Worm (Caenorhabditis elegans) whole organism, L4 larva: Measurements from ENCODE around the gene str-84.

Experiments used
- ama-1 ChIP-seq: fragments of 150-350 bp; optimal IDR thresholded peaks from 2 replicates; lab custom pipeline; 2014; ENCODE audit warnings: inconsistent platforms, mixed read lengths
- ceh-82 ChIP-seq: sonication (generic microtip); optimal IDR thresholded peaks from 2 replicates; lab custom pipeline; 2017; ENCODE audit warnings: missing biosample characterization, missing genetic modification characterization
- hlh-30 ChIP-seq: sonication (generic microtip); optimal IDR thresholded peaks from 2 replicates; lab custom pipeline; 2017; ENCODE audit warnings: antibody characterized with exemption, mild to moderate bottlenecking, missing genetic modification characterization, missing compliant biosample characterization; ENCODE audit not compliant: insufficient read depth
- lin-13 ChIP-seq: fragments of 150-350 bp; optimal IDR thresholded peaks from 2 replicates; lab custom pipeline; 2014; ENCODE audit warnings: missing biosample characterization, missing genetic modification reagents, missing genetic modification characterization
- lin-15B ChIP-seq: fragments of 150-350 bp; sonication (generic microtip); optimal IDR thresholded peaks from 3 replicates; lab custom pipeline; 2014; ENCODE audit warnings: missing biosample characterization, missing genetic modification characterization
- lin-39 ChIP-seq: fragments of 150-350 bp; optimal IDR thresholded peaks from 2 replicates; lab custom pipeline; 2014; ENCODE audit warnings: missing biosample characterization, missing genetic modification reagents, missing genetic modification characterization
- skn-1 ChIP-seq: fragments of 150-350 bp; optimal IDR thresholded peaks from 2 replicates; lab custom pipeline; 2014; ENCODE audit warnings: missing biosample characterization, missing genetic modification characterization
- unc-130 ChIP-seq: sonication (generic microtip); optimal IDR thresholded peaks from 2 replicates; lab custom pipeline; 2016; ENCODE audit warnings: missing genetic modification reagents, missing genetic modification characterization, missing compliant biosample characterization
- unc-62 ChIP-seq, 3 experiments: fragments of 150-350 bp in 1 of 3; sonication (generic microtip); optimal IDR thresholded peaks in 2 of 3; peaks in 1 of 3; 1 replicate in 1 of 3; 2 replicates in 2 of 3; lab custom pipeline; 2014 to 2017; ENCODE audit warnings: missing biosample characterization in 3 of 3, missing genetic modification characterization in 3 of 3, missing genetic modification reagents in 3 of 3, missing genotype in 1 of 3
- vab-7 ChIP-seq: fragments of 200-800 bp; sonication (Bioruptor generic); IDR thresholded peaks from 2 replicates; pipeline ENCODE4 v1.3.6; 2022; ENCODE audit warnings: missing genetic modification reagents, missing genetic modification characterization, missing compliant biosample characterization
- zfp-2 ChIP-seq: sonication (generic microtip); optimal IDR thresholded peaks from 2 replicates; lab custom pipeline; 2016; ENCODE audit warnings: mild to moderate bottlenecking, missing genetic modification characterization, missing compliant biosample characterization

ce11 chrV:8936184-8936589, 44.6 kb downstream of the str-84 start, which contains the start of gene unc-23:
- TF ChIP-seq lin-13 (GFP tag; lab: Kevin White, UChicago) (no peak), unc-62 (GFP tag; optimal IDR thresholded peaks at IDR 0.05 in 1 of 2; lab: Kevin White, UChicago) (peak in 1 of 2 experiments; percentile 98), unc-62 (tag; optimal IDR thresholded peaks at IDR 0.05; lab: Kevin White, UChicago) (no peak), zfp-2 (tag; lab: Kevin White, UChicago) (no peak), ama-1 (peak; percentile 65), hlh-30 (peak; percentile 72), skn-1 (tag; lab: Kevin White, UChicago) (no peak), unc-130 (GFP tag; lab: Kevin White, UChicago) (no peak), vab-7 (peak; percentile 49; the same call in 1 of the 2 replicates), lin-39 (no peak), lin-15B (no peak), ceh-82 (no peak)
